Worm (Caenorhabditis elegans): ENCODE data around the gene gpa-3.
A peak's percentile ranks its signal among the peaks of the same experiment; 100 is the strongest.

gpa-3 gene

ce11 chrV:9334216-9334615 lies 25.4 kb downstream of the gpa-3 start, which contains the start of gene ucp-4:
Gene ucp-4, plus strand, starts transcription at chrV:9334298.
- TF ChIP-seq ztf-29 (GFP tag; IDR thresholded peaks at IDR 0.05) (0 out of 2 replicates have a peak, but pooled peaks have one; percentile 3), T22C8.4 (GFP tag; IDR thresholded peaks at IDR 0.05) (no peak)

- no peak for TF ChIP-seq ref-1 (GFP tag; conservative IDR thresholded peaks at IDR 0.05)
- no peak for TF ChIP-seq T22C8.4 (GFP tag; IDR thresholded peaks at IDR 0.05)
- no peak for TF ChIP-seq tab-1 (GFP tag; IDR thresholded peaks at IDR 0.05)
- no peak for TF ChIP-seq flt-1 (GFP tag; IDR thresholded peaks at IDR 0.05)
- no peak for TF ChIP-seq cog-1 (tag; optimal IDR thresholded peaks at IDR 0.05)
- TF ChIP-seq ztf-29 (GFP tag; IDR thresholded peaks at IDR 0.05), result no peak
- TF ChIP-seq ztf-23 (GFP tag; IDR thresholded peaks at IDR 0.05), result no peak
- no peak for TF ChIP-seq klf-2 (GFP tag; conservative IDR thresholded peaks at IDR 0.05)
- TF ChIP-seq med-1 (GFP tag; optimal IDR thresholded peaks at IDR 0.05; ENCODE audit: insufficient read depth), result no peak
Measured at ce11 chrV:9333316-9334048, 26.1 kb downstream of the gpa-3 start, which contains the start of gene acl-14. Gene acl-14, minus strand, starts transcription at chrV:9333631.

- TF ChIP-seq ztf-29 (GFP tag; IDR thresholded peaks at IDR 0.05), result no peak
- no peak for TF ChIP-seq tab-1 (GFP tag; IDR thresholded peaks at IDR 0.05)
- TF ChIP-seq klf-2 (GFP tag; conservative IDR thresholded peaks at IDR 0.05), result no peak
- TF ChIP-seq med-1 (GFP tag; optimal IDR thresholded peaks at IDR 0.05; ENCODE audit: insufficient read depth), result no peak
- no peak for TF ChIP-seq cog-1 (tag; optimal IDR thresholded peaks at IDR 0.05)
- no peak for TF ChIP-seq flt-1 (GFP tag; IDR thresholded peaks at IDR 0.05)
- TF ChIP-seq ref-1 (GFP tag; conservative IDR thresholded peaks at IDR 0.05), result no peak
- TF ChIP-seq ztf-23 (GFP tag; IDR thresholded peaks at IDR 0.05), result no peak
- no peak for TF ChIP-seq T22C8.4 (GFP tag; IDR thresholded peaks at IDR 0.05)
Measured at ce11 chrV:9332611-9333315, 26.8 kb downstream of the gpa-3 start.

- no peak for TF ChIP-seq T22C8.4 (GFP tag; IDR thresholded peaks at IDR 0.05)
- no peak for TF ChIP-seq ztf-29 (GFP tag; IDR thresholded peaks at IDR 0.05)
Measured at ce11 chrV:9329245-9329979, 30.2 kb downstream of the gpa-3 start.

ce11 chrV:9328670-9329069 lies 30.9 kb downstream of the gpa-3 start, which contains the start of gene K07B1.4:
Gene K07B1.4, plus strand, starts transcription at chrV:9328970.
- TF ChIP-seq klf-2 (GFP tag; conservative IDR thresholded peaks at IDR 0.05) (no peak), T22C8.4 (GFP tag; IDR thresholded peaks at IDR 0.05) (no peak), med-1 (GFP tag; optimal IDR thresholded peaks at IDR 0.05; ENCODE audit: insufficient read depth) (no peak)

- TF ChIP-seq med-1 (GFP tag; optimal IDR thresholded peaks at IDR 0.05; ENCODE audit: insufficient read depth) (no peak), tab-1 (GFP tag; IDR thresholded peaks at IDR 0.05) (no peak), cog-1 (tag; optimal IDR thresholded peaks at IDR 0.05) (no peak), ztf-23 (GFP tag; IDR thresholded peaks at IDR 0.05) (no peak), ztf-29 (GFP tag; IDR thresholded peaks at IDR 0.05) (no peak), flt-1 (GFP tag; IDR thresholded peaks at IDR 0.05) (no peak), T22C8.4 (GFP tag; IDR thresholded peaks at IDR 0.05) (no peak), klf-2 (GFP tag; conservative IDR thresholded peaks at IDR 0.05) (no peak), ref-1 (GFP tag; conservative IDR thresholded peaks at IDR 0.05) (no peak)
Measured at ce11 chrV:9327691-9328090, 31.9 kb downstream of the gpa-3 start.

ce11 chrV:9326903-9327302 lies 32.7 kb downstream of the gpa-3 start:
- TF ChIP-seq med-1 (GFP tag; optimal IDR thresholded peaks at IDR 0.05; ENCODE audit: insufficient read depth) (no peak), klf-2 (GFP tag; conservative IDR thresholded peaks at IDR 0.05) (no peak), cog-1 (tag; optimal IDR thresholded peaks at IDR 0.05) (no peak), ztf-29 (GFP tag; IDR thresholded peaks at IDR 0.05) (no peak), flt-1 (GFP tag; IDR thresholded peaks at IDR 0.05) (no peak), ztf-23 (GFP tag; IDR thresholded peaks at IDR 0.05) (no peak), tab-1 (GFP tag; IDR thresholded peaks at IDR 0.05) (no peak), T22C8.4 (GFP tag; IDR thresholded peaks at IDR 0.05) (no peak), ref-1 (GFP tag; conservative IDR thresholded peaks at IDR 0.05) (no peak)

- TF ChIP-seq cog-1 (tag; optimal IDR thresholded peaks at IDR 0.05) (no peak), med-1 (GFP tag; optimal IDR thresholded peaks at IDR 0.05; ENCODE audit: insufficient read depth) (no peak), T22C8.4 (GFP tag; IDR thresholded peaks at IDR 0.05) (no peak), ref-1 (GFP tag; conservative IDR thresholded peaks at IDR 0.05) (no peak), flt-1 (GFP tag; IDR thresholded peaks at IDR 0.05) (no peak), ztf-23 (GFP tag; IDR thresholded peaks at IDR 0.05) (no peak), klf-2 (GFP tag; conservative IDR thresholded peaks at IDR 0.05) (no peak), tab-1 (GFP tag; IDR thresholded peaks at IDR 0.05) (no peak), ztf-29 (GFP tag; IDR thresholded peaks at IDR 0.05) (no peak)
Measured at ce11 chrV:9324167-9324566, 35.4 kb downstream of the gpa-3 start.

ce11 chrV:9322886-9323285 lies 36.7 kb downstream of the gpa-3 start, which contains the start of gene tag-153:
Gene tag-153, plus strand, starts transcription at chrV:9323085.
- TF ChIP-seq T22C8.4 (GFP tag; IDR thresholded peaks at IDR 0.05), result no peak
- no peak for TF ChIP-seq ztf-29 (GFP tag; IDR thresholded peaks at IDR 0.05)
- no peak for TF ChIP-seq klf-2 (GFP tag; conservative IDR thresholded peaks at IDR 0.05)
- no peak for TF ChIP-seq cog-1 (tag; optimal IDR thresholded peaks at IDR 0.05)
- TF ChIP-seq ztf-23 (GFP tag; IDR thresholded peaks at IDR 0.05), result no peak
- no peak for TF ChIP-seq tab-1 (GFP tag; IDR thresholded peaks at IDR 0.05)
- no peak for TF ChIP-seq flt-1 (GFP tag; IDR thresholded peaks at IDR 0.05)
- TF ChIP-seq med-1 (GFP tag; optimal IDR thresholded peaks at IDR 0.05; ENCODE audit: insufficient read depth), result no peak
- no peak for TF ChIP-seq ref-1 (GFP tag; conservative IDR thresholded peaks at IDR 0.05)

All from whole organism, midembryonic.